Worm (Caenorhabditis elegans): ENCODE results near the gene C26H9A.4.

- TF ChIP-seq F13C5.2 (tag; optimal IDR thresholded peaks at IDR 0.05) (no peak), sea-1 (GFP tag; conservative IDR thresholded peaks at IDR 0.05) (no peak), hmg-4 (GFP tag; optimal IDR thresholded peaks at IDR 0.05) (no peak), tbx-37 (GFP tag; conservative IDR thresholded peaks at IDR 0.05) (no peak), ama-1 (optimal IDR thresholded peaks at IDR 0.05) (no peak), scrt-1 (GFP tag; IDR thresholded peaks at IDR 0.05) (no peak)
These were observed 31.1 kb downstream of the C26H9A.4 start, which contains the start of gene prmt-9 for ce11 chrIV:12684341-12684740.

Measured in whole organism, early embryonic.